Worm (Caenorhabditis elegans) whole organism, L4 larva: ENCODE measurements around the gene F58B6.1.

Source experiments
- aly-2 ChIP-seq: sonication (generic microtip); optimal IDR thresholded peaks from 2 replicates; lab custom pipeline; 2018; ENCODE audit warnings: missing biosample characterization, missing genetic modification characterization
- ama-1 ChIP-seq: fragments of 150-350 bp; optimal IDR thresholded peaks from 2 replicates; lab custom pipeline; 2014; ENCODE audit warnings: inconsistent platforms, mixed read lengths
- lin-39 ChIP-seq: fragments of 150-350 bp; optimal IDR thresholded peaks from 2 replicates; lab custom pipeline; 2014; ENCODE audit warnings: missing biosample characterization, missing genetic modification reagents, missing genetic modification characterization
- mdt-29 ChIP-seq: fragments of 200-800 bp; sonication (Bioruptor generic); IDR thresholded peaks from 2 replicates; pipeline ENCODE4 v1.3.6; 2022; ENCODE audit warnings: missing genetic modification reagents, missing genetic modification characterization, missing compliant biosample characterization
- mxl-2 ChIP-seq: fragments of 200-800 bp; sonication (Bioruptor generic); conservative IDR thresholded peaks from 2 replicates; pipeline ENCODE4 v1.3.6; 2022; ENCODE audit warnings: missing genetic modification reagents, missing genetic modification characterization, missing compliant biosample characterization
- snpc-4 ChIP-seq: fragments of 150-350 bp; optimal IDR thresholded peaks from 2 replicates; lab custom pipeline; 2014; ENCODE audit warnings: missing biosample characterization, missing genetic modification characterization
- zip-2 ChIP-seq: fragments of 150-350 bp; optimal IDR thresholded peaks from 2 replicates; lab custom pipeline; 2014; ENCODE audit warnings: missing biosample characterization, missing genetic modification characterization

- TF ChIP-seq mdt-29 (GFP tag; lab: Robert Waterston, UW), result no peak
- TF ChIP-seq snpc-4 (tag; lab: Kevin White, UChicago), result no peak
- TF ChIP-seq mxl-2 (GFP tag; lab: Robert Waterston, UW), result no peak
- no peak for TF ChIP-seq zip-2 (tag; lab: Kevin White, UChicago)
- TF ChIP-seq lin-39, result no peak
- TF ChIP-seq ama-1, result no peak
- TF ChIP-seq aly-2 (tag; lab: Kevin White, UChicago), result no peak
These were observed 29.1 kb upstream of the F58B6.1 start for ce11 chrIII:1144816-1145215.
